Worm (Caenorhabditis elegans) whole organism, L4 larva: Measurements from ENCODE around the gene igcm-1.

Experiments
- T26A8.4 ChIP-seq: fragments of 200-800 bp; sonication (Bioruptor generic); IDR thresholded peaks from 2 replicates; pipeline ENCODE4 v1.3.6; 2022; ENCODE audit warnings: missing genetic modification characterization, missing compliant biosample characterization
- Y48G9A.11 ChIP-seq: fragments of 200-800 bp; sonication (Bioruptor generic); IDR thresholded peaks from 2 replicates; pipeline ENCODE4 v1.3.6; 2022; ENCODE audit warnings: missing genetic modification reagents, missing genetic modification characterization, missing compliant biosample characterization
- aly-2 ChIP-seq: sonication (generic microtip); optimal IDR thresholded peaks from 2 replicates; lab custom pipeline; 2018; ENCODE audit warnings: missing biosample characterization, missing genetic modification characterization
- ama-1 ChIP-seq: fragments of 150-350 bp; optimal IDR thresholded peaks from 2 replicates; lab custom pipeline; 2014; ENCODE audit warnings: inconsistent platforms, mixed read lengths
- ceh-62 ChIP-seq: sonication (generic microtip); optimal IDR thresholded peaks from 2 replicates; lab custom pipeline; 2017; ENCODE audit warnings: missing biosample characterization, missing genetic modification characterization
- ceh-82 ChIP-seq: sonication (generic microtip); optimal IDR thresholded peaks from 2 replicates; lab custom pipeline; 2017; ENCODE audit warnings: missing biosample characterization, missing genetic modification characterization
- egl-43 ChIP-seq: fragments of 200-800 bp; sonication (Bioruptor generic); IDR thresholded peaks from 2 replicates; pipeline ENCODE4 v1.3.6; 2022; ENCODE audit warnings: missing genetic modification reagents, missing genetic modification characterization, missing compliant biosample characterization
- lin-38 ChIP-seq: fragments of 200-800 bp; sonication (Bioruptor generic); IDR thresholded peaks from 2 replicates; pipeline ENCODE4 v1.3.6; 2022; ENCODE audit warnings: missing genetic modification reagents, missing genetic modification characterization, missing compliant biosample characterization
- mdl-1 ChIP-seq, 2 experiments: fragments of 150-350 bp in 1 of 2; sonication (generic microtip) in 1 of 2; optimal IDR thresholded peaks; 2 replicates each; lab custom pipeline; 2014 to 2017; ENCODE audit warnings: missing biosample characterization in 2 of 2, missing genetic modification characterization in 2 of 2
- pha-4 ChIP-seq, 2 experiments: fragments of 150-350 bp in 1 of 2; fragments of 200-800 bp in 1 of 2; sonication (Bioruptor generic) in 1 of 2; IDR thresholded peaks in 1 of 2; optimal IDR thresholded peaks in 1 of 2; 2 replicates each; pipeline versions ENCODE4 v1.3.6 to Lab custom; 2014 to 2022; ENCODE audit warnings: missing genetic modification characterization in 2 of 2, missing genetic modification reagents in 2 of 2, missing biosample characterization in 1 of 2, missing compliant biosample characterization in 1 of 2
- unc-39 ChIP-seq: sonication (generic microtip); optimal IDR thresholded peaks from 2 replicates; lab custom pipeline; 2017; ENCODE audit warnings: missing biosample characterization, missing genetic modification characterization

DNA sequence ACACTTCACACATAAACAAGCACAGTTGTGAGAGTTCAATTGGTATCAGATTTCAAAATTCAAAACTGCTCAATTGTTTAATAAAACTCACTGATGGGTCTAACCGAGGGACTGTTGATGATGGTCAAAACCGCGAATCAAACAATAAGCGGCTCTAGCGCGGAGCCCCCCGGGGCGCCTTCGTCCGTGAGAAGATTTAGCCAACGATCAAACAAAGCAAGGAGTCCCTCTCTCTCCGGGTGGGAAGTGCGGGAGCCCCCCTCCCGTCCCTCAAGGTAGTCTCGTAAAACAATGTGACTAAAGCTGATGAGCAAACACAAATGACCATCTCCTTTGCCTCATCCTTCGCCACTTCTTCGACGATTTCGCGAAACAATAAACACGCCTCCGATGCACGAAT lies 6.3 kb upstream of the igcm-1 start:
- TF ChIP-seq ama-1 (lab: Kevin White, UChicago) (no peak), unc-39 (no peak), ceh-62 (tag; lab: Kevin White, UChicago) (no peak), ceh-82 (tag; lab: Kevin White, UChicago) (no peak), lin-38 (no peak), egl-43 (GFP tag; lab: Robert Waterston, UW) (no peak), pha-4 (GFP tag; IDR thresholded peaks at IDR 0.05; lab: Robert Waterston, UW) (no peak), pha-4 (tag; optimal IDR thresholded peaks at IDR 0.05; lab: Kevin White, UChicago) (no peak), T26A8.4 (GFP tag; lab: Robert Waterston, UW) (no peak), aly-2 (tag; lab: Kevin White, UChicago) (no peak), mdl-1 (tag; optimal IDR thresholded peaks at IDR 0.05; lab: Kevin White, UChicago) (no peak), Y48G9A.11 (GFP tag; lab: Robert Waterston, UW) (no peak)
